Worm (Caenorhabditis elegans): ENCODE measurements around the gene Y43C5B.3.

- no peak for TF ChIP-seq ref-1 (GFP tag; conservative IDR thresholded peaks at IDR 0.05)
- TF ChIP-seq med-1 (GFP tag; optimal IDR thresholded peaks at IDR 0.05; ENCODE audit: insufficient read depth) = no peak
- no peak for TF ChIP-seq tab-1 (GFP tag; IDR thresholded peaks at IDR 0.05)
- TF ChIP-seq klf-2 (GFP tag; conservative IDR thresholded peaks at IDR 0.05) = no peak
- TF ChIP-seq ztf-29 (GFP tag; IDR thresholded peaks at IDR 0.05) = no peak
- TF ChIP-seq cog-1 (tag; optimal IDR thresholded peaks at IDR 0.05) = no peak
Measured at ce11 chrIV:10349871-10350640, at the start of gene Y43C5B.3, which contains the start of gene unc-43.

Data from whole organism, midembryonic.